Worm (Caenorhabditis elegans) whole organism, L2 larva: ENCODE results near the gene B0238.12.

Experiments used
- C34F6.9 ChIP-seq: fragments of 150-350 bp; optimal IDR thresholded peaks from 2 replicates; lab custom pipeline; 2014; ENCODE audit warnings: missing biosample characterization, missing genetic modification characterization
- F13H6.1 ChIP-seq: sonication (generic microtip); optimal IDR thresholded peaks from 2 replicates; lab custom pipeline; 2016; ENCODE audit warnings: missing genetic modification characterization, missing compliant biosample characterization
- R02D3.7 ChIP-seq: fragments of 150-350 bp; optimal IDR thresholded peaks from 2 replicates; lab custom pipeline; 2014; ENCODE audit warnings: missing biosample characterization, missing genetic modification characterization
- Y55F3AM.14 ChIP-seq: fragments of 200-800 bp; sonication (Bioruptor generic); optimal IDR thresholded peaks from 2 replicates; lab custom pipeline; 2018; ENCODE audit warnings: mild to moderate bottlenecking, missing genetic modification characterization, missing compliant biosample characterization
- ZK546.5 ChIP-seq: sonication (generic microtip); optimal IDR thresholded peaks from 2 replicates; lab custom pipeline; 2017; ENCODE audit warnings: missing biosample characterization, missing genetic modification characterization
- alr-1 ChIP-seq: fragments of 150-350 bp; optimal IDR thresholded peaks from 2 replicates; lab custom pipeline; 2014; ENCODE audit warnings: missing biosample characterization, missing genetic modification characterization
- aly-2 ChIP-seq: fragments of 150-350 bp; optimal IDR thresholded peaks from 2 replicates; lab custom pipeline; 2014; ENCODE audit warnings: missing biosample characterization, missing genetic modification characterization
- ama-1 ChIP-seq: fragments of 150-350 bp; optimal IDR thresholded peaks from 2 replicates; lab custom pipeline; 2018; ENCODE audit warnings: inconsistent platforms
- blmp-1 ChIP-seq: sonication (generic microtip); optimal IDR thresholded peaks from 2 replicates; lab custom pipeline; 2017; ENCODE audit warnings: missing genetic modification characterization, mild to moderate bottlenecking, missing compliant biosample characterization, antibody characterized with exemption, moderate library complexity; ENCODE audit not compliant: insufficient read depth
- ceh-16 ChIP-seq: fragments of 150-350 bp; optimal IDR thresholded peaks from 2 replicates; lab custom pipeline; 2014; ENCODE audit warnings: missing biosample characterization, missing genetic modification characterization
- ceh-82 ChIP-seq: fragments of 150-350 bp; optimal IDR thresholded peaks from 2 replicates; lab custom pipeline; 2014; ENCODE audit warnings: missing biosample characterization, missing genetic modification characterization
- crh-2 ChIP-seq: sonication (generic microtip); optimal IDR thresholded peaks from 2 replicates; lab custom pipeline; 2017; ENCODE audit warnings: missing biosample characterization, missing genetic modification characterization
- dmd-4 ChIP-seq: sonication (generic microtip); optimal IDR thresholded peaks from 2 replicates; lab custom pipeline; 2017; ENCODE audit warnings: missing biosample characterization, missing genetic modification characterization
- egl-27 ChIP-seq: sonication (generic microtip); optimal IDR thresholded peaks from 3 replicates; lab custom pipeline; 2017; ENCODE audit warnings: missing biosample characterization, missing genetic modification reagents, missing genetic modification characterization
- elt-1 ChIP-seq: fragments of 150-350 bp; optimal IDR thresholded peaks from 2 replicates; lab custom pipeline; 2014; ENCODE audit warnings: missing biosample characterization, missing genetic modification characterization
- elt-3 ChIP-seq: sonication (generic microtip); optimal IDR thresholded peaks from 2 replicates; lab custom pipeline; 2017; ENCODE audit warnings: missing biosample characterization, missing genetic modification characterization
- fos-1 ChIP-seq: fragments of 150-350 bp; optimal IDR thresholded peaks from 2 replicates; lab custom pipeline; 2014; ENCODE audit warnings: missing biosample characterization, missing genetic modification characterization
- gmeb-1 ChIP-seq: fragments of 150-350 bp; optimal IDR thresholded peaks from 2 replicates; lab custom pipeline; 2014; ENCODE audit warnings: missing biosample characterization, missing genetic modification characterization
- lin-11 ChIP-seq: fragments of 150-350 bp; sonication (generic microtip); optimal IDR thresholded peaks from 2 replicates; lab custom pipeline; 2014; ENCODE audit warnings: missing biosample characterization, missing genetic modification characterization, inconsistent platforms, mixed read lengths
- lin-13 ChIP-seq: fragments of 150-350 bp; optimal IDR thresholded peaks from 2 replicates; lab custom pipeline; 2014; ENCODE audit warnings: missing biosample characterization, missing genetic modification reagents, missing genetic modification characterization
- lin-39 ChIP-seq: fragments of 150-350 bp; optimal IDR thresholded peaks from 2 replicates; lab custom pipeline; 2014; ENCODE audit warnings: missing biosample characterization, missing genetic modification reagents, missing genetic modification characterization
- lsy-2 ChIP-seq, 2 experiments: fragments of 150-350 bp in 1 of 2; sonication (generic microtip) in 1 of 2; optimal IDR thresholded peaks; 2 replicates each; lab custom pipeline; 2014 to 2017; ENCODE audit warnings: missing biosample characterization in 2 of 2, missing genetic modification characterization in 2 of 2
- mab-5 ChIP-seq: fragments of 150-350 bp; optimal IDR thresholded peaks from 2 replicates; lab custom pipeline; 2014; ENCODE audit warnings: missing biosample characterization, missing genetic modification characterization
- mbf-1 ChIP-seq: sonication (generic microtip); optimal IDR thresholded peaks from 2 replicates; lab custom pipeline; 2017; ENCODE audit warnings: missing biosample characterization, missing genetic modification characterization
- mdl-1 ChIP-seq, 2 experiments: fragments of 150-350 bp in 1 of 2; sonication (generic microtip) in 1 of 2; optimal IDR thresholded peaks; 2 replicates each; lab custom pipeline; 2017; ENCODE audit warnings: missing biosample characterization in 2 of 2, missing genetic modification characterization in 2 of 2
- nhr-10 ChIP-seq: sonication (generic microtip); optimal IDR thresholded peaks from 2 replicates; lab custom pipeline; 2017; ENCODE audit warnings: missing biosample characterization, missing genetic modification characterization
- nhr-11 ChIP-seq: fragments of 150-350 bp; optimal IDR thresholded peaks from 2 replicates; lab custom pipeline; 2014; ENCODE audit warnings: missing biosample characterization, missing genetic modification characterization
- nhr-12 ChIP-seq: fragments of 150-350 bp; optimal IDR thresholded peaks from 2 replicates; lab custom pipeline; 2014; ENCODE audit warnings: missing biosample characterization, missing genetic modification characterization
- nhr-129 ChIP-seq: fragments of 150-350 bp; optimal IDR thresholded peaks from 2 replicates; lab custom pipeline; 2014; ENCODE audit warnings: missing biosample characterization, missing genetic modification characterization
- nhr-21 ChIP-seq: fragments of 150-350 bp; optimal IDR thresholded peaks from 2 replicates; lab custom pipeline; 2014; ENCODE audit warnings: missing biosample characterization, missing genetic modification characterization
- nhr-23 ChIP-seq: fragments of 150-350 bp; optimal IDR thresholded peaks from 2 replicates; lab custom pipeline; 2014; ENCODE audit warnings: missing biosample characterization, missing genetic modification reagents, missing genetic modification characterization
- nhr-237 ChIP-seq: fragments of 150-350 bp; optimal IDR thresholded peaks from 2 replicates; lab custom pipeline; 2014; ENCODE audit warnings: missing biosample characterization, missing genetic modification characterization
- nhr-25 ChIP-seq: fragments of 150-350 bp; sonication (generic microtip); optimal IDR thresholded peaks from 3 replicates; lab custom pipeline; 2014; ENCODE audit warnings: missing biosample characterization, missing genetic modification characterization
- nhr-6 ChIP-seq: fragments of 150-350 bp; optimal IDR thresholded peaks from 2 replicates; lab custom pipeline; 2014; ENCODE audit warnings: missing biosample characterization, missing genetic modification characterization
- nhr-77 ChIP-seq: fragments of 150-350 bp; optimal IDR thresholded peaks from 2 replicates; lab custom pipeline; 2014; ENCODE audit warnings: missing biosample characterization, missing genetic modification characterization
- peb-1 ChIP-seq: fragments of 150-350 bp; optimal IDR thresholded peaks from 2 replicates; lab custom pipeline; 2014; ENCODE audit warnings: missing biosample characterization, missing genetic modification characterization
- sem-4 ChIP-seq: fragments of 150-350 bp; optimal IDR thresholded peaks from 2 replicates; lab custom pipeline; 2014; ENCODE audit warnings: missing biosample characterization, missing genetic modification reagents, missing genetic modification characterization
- skn-1 ChIP-seq: sonication (generic microtip); optimal IDR thresholded peaks from 2 replicates; lab custom pipeline; 2017; ENCODE audit warnings: missing biosample characterization, missing genetic modification characterization
- sma-3 ChIP-seq: sonication (generic microtip); optimal IDR thresholded peaks from 2 replicates; lab custom pipeline; 2016; ENCODE audit warnings: missing genetic modification reagents, missing genetic modification characterization, missing compliant biosample characterization
- sma-9 ChIP-seq, 2 experiments: fragments of 150-350 bp in 1 of 2; sonication (generic microtip) in 1 of 2; optimal IDR thresholded peaks; 2 replicates each; lab custom pipeline; 2014 to 2016; ENCODE audit warnings: missing genetic modification characterization in 2 of 2, mild to moderate bottlenecking in 1 of 2, missing biosample characterization in 1 of 2, missing compliant biosample characterization in 1 of 2, missing genetic modification reagents in 1 of 2, moderate library complexity in 1 of 2
- snpc-4 ChIP-seq: fragments of 150-350 bp; optimal IDR thresholded peaks from 2 replicates; lab custom pipeline; 2014; ENCODE audit warnings: missing biosample characterization, missing genetic modification characterization
- unc-39 ChIP-seq: fragments of 150-350 bp; optimal IDR thresholded peaks from 2 replicates; lab custom pipeline; 2014; ENCODE audit warnings: missing biosample characterization, missing genetic modification characterization
- unc-55 ChIP-seq: fragments of 150-350 bp; sonication (generic microtip); optimal IDR thresholded peaks from 3 replicates; lab custom pipeline; 2014; ENCODE audit warnings: missing biosample characterization, missing genetic modification reagents, missing genetic modification characterization
- unc-62 ChIP-seq: fragments of 150-350 bp; optimal IDR thresholded peaks from 2 replicates; lab custom pipeline; 2014; ENCODE audit warnings: missing biosample characterization, missing genetic modification reagents, missing genetic modification characterization
- zag-1 ChIP-seq: fragments of 150-350 bp; optimal IDR thresholded peaks from 2 replicates; lab custom pipeline; 2014; ENCODE audit warnings: missing biosample characterization, missing genetic modification characterization
- ztf-1 ChIP-seq: fragments of 200-800 bp; sonication (Bioruptor generic); conservative IDR thresholded peaks from 2 replicates; pipeline ENCODE4 v1.3.6; 2022; ENCODE audit warnings: missing genetic modification characterization, missing compliant biosample characterization
- ztf-11 ChIP-seq: sonication (generic microtip); optimal IDR thresholded peaks from 2 replicates; lab custom pipeline; 2017; ENCODE audit warnings: missing biosample characterization, missing genetic modification characterization
- ztf-4 ChIP-seq: fragments of 150-350 bp; optimal IDR thresholded peaks from 2 replicates; lab custom pipeline; 2014; ENCODE audit warnings: missing biosample characterization, missing genetic modification characterization

B0238.12 gene

DNA sequence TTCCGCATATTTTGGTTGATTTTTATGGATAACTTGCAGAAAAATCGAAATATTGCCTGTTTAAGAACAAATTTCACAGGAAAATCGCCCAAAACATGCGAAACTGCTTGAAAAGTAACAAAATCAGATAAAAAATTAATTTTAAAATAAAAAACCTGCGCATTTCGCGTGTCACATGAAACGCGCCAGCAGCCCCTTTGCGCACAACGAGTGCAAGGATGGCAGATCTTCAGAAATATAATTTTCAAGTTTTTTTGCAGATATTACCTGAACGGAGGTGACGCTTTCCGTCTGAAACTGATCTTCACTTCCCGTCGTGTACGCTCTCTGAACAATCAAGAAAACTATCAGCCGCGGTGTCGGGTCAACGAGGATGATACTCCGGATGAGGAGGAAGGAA lies 9.3 kb downstream of the B0238.12 start:
- TF ChIP-seq ztf-11 (tag; lab: Kevin White, UChicago), result no peak
- no peak for TF ChIP-seq mbf-1 (tag; lab: Kevin White, UChicago)
- no peak for TF ChIP-seq R02D3.7 (tag; lab: Kevin White, UChicago)
- no peak for TF ChIP-seq lin-39 (tag; lab: Kevin White, UChicago)
- TF ChIP-seq skn-1 (tag; lab: Kevin White, UChicago), result no peak
- TF ChIP-seq lin-13 (GFP tag; lab: Kevin White, UChicago), result peak; percentile 24
- TF ChIP-seq aly-2, result no peak
- TF ChIP-seq sma-9 (GFP tag; optimal IDR thresholded peaks at IDR 0.05; lab: Kevin White, UChicago), result peak; percentile 41
- TF ChIP-seq sma-9 (tag; optimal IDR thresholded peaks at IDR 0.05; lab: Kevin White, UChicago), result no peak
- TF ChIP-seq nhr-237 (tag; lab: Kevin White, UChicago), result no peak
- no peak for TF ChIP-seq ztf-1
- TF ChIP-seq snpc-4 (tag; lab: Kevin White, UChicago), result no peak
- TF ChIP-seq nhr-11 (tag; lab: Kevin White, UChicago), result no peak
- no peak for TF ChIP-seq nhr-23
- TF ChIP-seq Y55F3AM.14, result no peak
- TF ChIP-seq blmp-1, result no peak
- no peak for TF ChIP-seq zag-1 (tag; lab: Kevin White, UChicago)
- TF ChIP-seq egl-27 (tag; lab: Kevin White, UChicago), result no peak
- peak; percentile 57 for TF ChIP-seq nhr-25 (tag; lab: Kevin White, UChicago)
- TF ChIP-seq nhr-21 (tag; lab: Kevin White, UChicago), result no peak
- no peak for TF ChIP-seq nhr-77
- TF ChIP-seq sma-3 (GFP tag; lab: Kevin White, UChicago), result no peak
- TF ChIP-seq nhr-129 (tag; lab: Kevin White, UChicago), result no peak
- peak; percentile 24 for TF ChIP-seq sem-4 (tag; lab: Kevin White, UChicago)
- peak; percentile 34 for TF ChIP-seq mab-5
- peak; percentile 77 for TF ChIP-seq gmeb-1 (tag; lab: Kevin White, UChicago)
- TF ChIP-seq ama-1 (lab: Kevin White, UChicago), result no peak
- no peak for TF ChIP-seq nhr-12 (tag; lab: Kevin White, UChicago)
- peak; percentile 59 to 70 for TF ChIP-seq lsy-2 (tag; optimal IDR thresholded peaks at IDR 0.05; lab: Kevin White, UChicago)
- no peak for TF ChIP-seq lin-11 (tag; lab: Kevin White, UChicago)
- peak; percentile 52 for TF ChIP-seq unc-55 (GFP tag; lab: Kevin White, UChicago)
- no peak for TF ChIP-seq peb-1 (tag; lab: Kevin White, UChicago)
- peak; percentile 38 for TF ChIP-seq crh-2 (tag; lab: Kevin White, UChicago)
- TF ChIP-seq elt-1 (tag; lab: Kevin White, UChicago), result no peak
- no peak for TF ChIP-seq elt-3
- no peak for TF ChIP-seq ceh-16 (tag; lab: Kevin White, UChicago)
- no peak for TF ChIP-seq unc-62 (GFP tag; lab: Kevin White, UChicago)
- TF ChIP-seq ceh-82 (tag; lab: Kevin White, UChicago), result no peak
- TF ChIP-seq fos-1 (tag; lab: Kevin White, UChicago), result peak; percentile 2
- TF ChIP-seq ZK546.5 (tag; lab: Kevin White, UChicago), result no peak
- no peak for TF ChIP-seq dmd-4 (tag; lab: Kevin White, UChicago)
- TF ChIP-seq nhr-10, result no peak
- TF ChIP-seq C34F6.9 (tag; lab: Kevin White, UChicago), result peak; percentile 58
- TF ChIP-seq nhr-6 (tag; lab: Kevin White, UChicago), result no peak
- TF ChIP-seq mdl-1 (tag; optimal IDR thresholded peaks at IDR 0.05; lab: Kevin White, UChicago), result no peak
- TF ChIP-seq F13H6.1 (tag; lab: Kevin White, UChicago), result peak; percentile 53
- TF ChIP-seq unc-39 (tag; lab: Kevin White, UChicago), result no peak
- no peak for TF ChIP-seq alr-1 (tag; lab: Kevin White, UChicago)
- no peak for TF ChIP-seq ztf-4 (tag; lab: Kevin White, UChicago)
